Fruit fly (Drosophila melanogaster): Measurements from ENCODE around the gene CG42541.
A peak's percentile ranks its signal among the peaks of the same experiment; 100 is the strongest.

Gene CG42541

DNA sequence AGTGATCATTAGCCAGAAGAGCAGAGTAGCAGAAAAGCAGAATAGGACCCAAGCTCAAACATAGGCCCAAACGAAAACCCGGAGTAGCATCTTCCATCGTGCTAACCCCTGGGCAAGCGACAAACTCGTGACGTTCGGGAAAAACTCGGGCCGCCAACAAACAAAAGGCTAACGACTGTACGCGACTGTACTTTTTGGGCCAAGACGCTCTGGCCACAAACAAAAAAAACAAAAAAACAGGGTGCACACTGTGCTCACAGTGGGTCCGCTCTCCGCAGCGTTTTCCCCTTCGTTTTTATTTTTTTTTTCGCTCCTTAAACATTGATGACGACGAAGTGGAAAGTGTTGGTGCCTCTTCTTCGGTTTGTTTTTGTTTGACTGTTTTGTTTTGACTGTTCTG lies 87.5 kb downstream of the CG42541 start:
- TF ChIP-seq Vsx2 (GFP tag; optimal IDR thresholded peaks at IDR 0.05; ENCODE audit: partially characterized antibody) (peak; percentile 50), CrebA (GFP tag; optimal IDR thresholded peaks at IDR 0.05; ENCODE audit: borderline replicate concordance) (no peak)

Data from whole organism, wandering third instar larva.